Worm (Caenorhabditis elegans): ENCODE results near the gene acsd-1.
"Not testable (repeated sequence)": the region's sequence is repeated elsewhere in the genome, so short reads cannot be mapped to it uniquely, and the experiment has no call there.

Gene acsd-1

DNA sequence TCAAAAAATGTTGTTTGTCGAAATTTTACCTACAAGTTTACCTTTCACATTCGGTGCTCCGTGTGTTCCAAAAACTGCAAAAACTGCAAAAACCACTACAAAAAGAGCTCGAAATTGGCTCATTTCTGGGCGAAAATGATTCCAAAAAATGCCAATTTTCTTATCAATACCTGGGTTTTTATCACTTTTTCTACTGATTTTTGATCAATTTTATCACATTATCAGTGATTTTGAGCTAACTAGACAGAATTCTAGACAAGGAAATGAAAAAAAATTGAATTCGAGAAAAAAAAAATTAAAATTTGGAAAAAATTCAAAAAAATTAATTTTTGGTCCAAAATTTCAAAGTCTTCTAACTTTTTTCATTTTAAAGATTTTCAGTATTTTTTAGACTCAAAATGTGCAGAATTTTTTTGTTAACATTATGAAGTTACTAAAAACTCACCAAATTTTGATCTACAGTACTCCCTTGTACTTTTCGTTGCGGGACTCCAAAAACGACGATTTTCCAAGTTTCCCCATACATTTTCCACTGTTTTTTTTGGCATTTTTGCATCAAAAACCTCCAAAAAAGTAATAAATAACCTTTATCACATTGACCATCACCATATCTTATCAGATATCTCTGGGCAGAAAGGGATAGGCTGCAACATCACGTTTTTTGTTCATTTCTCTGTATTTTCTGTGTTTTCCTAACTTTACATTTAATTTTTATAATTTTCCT lies at the start of gene acsd-1, which contains the start of gene F58B6.1:
Gene acsd-1 (plus strand): TSS at position 674 of the 724 bp plus-strand sequence.
Gene F58B6.1 (minus strand): TSS at position 133 of the 724 bp plus-strand sequence.
- TF ChIP-seq unc-62 (GFP tag; optimal IDR thresholded peaks at IDR 0.05): no peak

DNA sequence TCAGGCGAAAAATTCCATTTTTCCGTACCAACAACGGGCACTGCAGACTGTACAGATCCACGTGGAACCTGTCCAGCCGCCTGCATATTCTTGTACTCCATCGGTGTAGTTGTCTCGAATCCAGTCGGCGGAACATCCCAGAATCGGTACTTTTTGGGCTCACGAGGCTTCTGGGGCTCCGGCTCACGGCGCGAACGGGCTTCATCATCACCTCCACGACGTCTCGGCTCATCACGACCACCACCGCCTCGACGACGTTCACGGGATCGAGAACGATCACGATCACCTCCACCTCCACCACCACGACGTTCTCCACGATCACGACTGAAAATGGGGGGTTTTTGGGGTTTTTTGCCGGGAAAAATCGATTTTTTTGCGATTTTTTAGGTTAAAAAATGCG lies 42.1 kb upstream of the acsd-1 start:
- no peak for TF ChIP-seq unc-62 (GFP tag; optimal IDR thresholded peaks at IDR 0.05)

DNA sequence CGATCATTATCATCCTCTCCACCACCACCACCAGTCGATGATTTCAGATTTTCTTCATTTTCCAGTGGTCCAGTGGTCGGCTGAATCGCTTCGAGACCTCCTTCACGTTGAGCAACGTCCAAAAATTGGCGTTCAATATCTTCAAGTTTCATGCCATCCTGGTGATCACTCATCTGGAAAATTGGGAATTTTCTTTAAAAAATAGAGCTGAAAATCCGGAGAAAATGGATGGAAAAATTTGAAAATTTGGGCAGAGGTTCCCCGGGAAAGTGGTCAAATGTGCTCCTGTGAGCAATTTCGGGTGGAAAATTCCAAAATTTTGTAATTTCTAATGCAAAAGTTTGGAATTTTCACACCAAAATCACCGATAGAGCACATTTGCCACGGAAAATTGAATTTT lies 39.9 kb upstream of the acsd-1 start, which contains the start of gene uaf-1:
Gene uaf-1 (minus strand): TSS at position 173 of the 400 bp plus-strand sequence.
- not testable (repeated sequence) for TF ChIP-seq unc-62 (GFP tag; optimal IDR thresholded peaks at IDR 0.05)

DNA sequence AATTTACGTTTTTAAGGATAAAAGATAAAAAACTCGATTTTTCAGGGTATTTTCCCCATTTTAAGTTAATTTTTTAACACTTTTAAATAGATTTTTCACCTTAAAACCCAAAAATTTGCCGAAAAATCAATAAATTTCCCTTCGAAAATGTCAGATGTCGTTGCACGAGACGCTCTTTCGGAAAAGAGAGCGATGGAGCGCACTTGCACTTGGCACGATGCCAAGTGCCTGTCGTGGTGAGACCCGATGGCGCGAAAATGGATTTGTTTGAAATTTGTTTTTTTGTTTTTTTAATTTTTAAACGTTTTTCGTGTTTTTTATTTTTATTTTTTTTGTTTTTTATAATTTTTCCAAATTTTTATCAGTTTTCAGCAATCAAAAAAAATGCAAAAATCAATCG lies 35.7 kb upstream of the acsd-1 start, which contains the start of the genes rab-18 and kbp-4:
Gene rab-18 (minus strand): TSS at position 240 of the 400 bp plus-strand sequence.
Gene kbp-4 (plus strand): TSS at position 366 of the 400 bp plus-strand sequence.
- no peak for TF ChIP-seq unc-62 (GFP tag; optimal IDR thresholded peaks at IDR 0.05)

DNA sequence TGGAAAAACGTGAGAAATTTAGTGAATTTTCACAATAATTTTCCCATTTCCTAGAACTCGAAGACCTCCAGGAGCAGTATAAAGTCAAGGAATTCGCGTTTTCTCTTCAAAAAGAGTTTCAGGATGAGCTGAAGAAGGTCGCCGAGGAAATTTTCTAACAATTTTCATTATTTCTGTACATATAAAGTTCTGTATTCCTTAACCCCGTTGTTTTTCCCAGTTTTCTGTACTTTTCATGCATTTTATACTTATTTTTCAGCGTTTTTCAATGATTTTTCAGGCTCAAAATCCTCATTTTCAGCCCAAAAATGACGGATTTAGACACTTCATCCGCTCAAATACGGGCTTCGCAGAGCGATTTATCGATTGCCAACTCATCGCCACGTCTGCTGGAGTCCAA lies 35.2 kb upstream of the acsd-1 start, which contains the start of gene par-2:
Gene par-2 (plus strand): TSS at position 301 of the 400 bp plus-strand sequence.
- TF ChIP-seq unc-62 (GFP tag; optimal IDR thresholded peaks at IDR 0.05): no peak

DNA sequence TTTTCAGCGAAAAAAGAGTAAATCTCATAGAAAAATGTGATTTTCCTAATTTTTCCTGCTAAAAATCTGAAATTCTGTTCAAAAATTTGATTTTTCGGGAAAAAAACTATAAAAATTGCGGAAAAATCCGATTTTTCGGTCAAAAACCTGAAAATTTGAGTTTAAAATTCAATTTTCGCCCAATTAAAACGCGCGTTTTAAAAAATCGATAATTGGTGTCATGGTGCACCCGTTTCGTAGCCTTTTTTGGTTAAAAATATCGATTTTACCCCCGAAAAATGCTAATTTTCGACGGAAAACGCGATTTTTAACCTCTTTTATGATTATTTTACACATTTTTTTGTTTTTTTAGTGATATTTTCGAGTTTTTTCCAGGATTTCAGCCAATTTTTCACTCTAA lies 31.3 kb upstream of the acsd-1 start:
- TF ChIP-seq unc-62 (GFP tag; optimal IDR thresholded peaks at IDR 0.05): no peak

DNA sequence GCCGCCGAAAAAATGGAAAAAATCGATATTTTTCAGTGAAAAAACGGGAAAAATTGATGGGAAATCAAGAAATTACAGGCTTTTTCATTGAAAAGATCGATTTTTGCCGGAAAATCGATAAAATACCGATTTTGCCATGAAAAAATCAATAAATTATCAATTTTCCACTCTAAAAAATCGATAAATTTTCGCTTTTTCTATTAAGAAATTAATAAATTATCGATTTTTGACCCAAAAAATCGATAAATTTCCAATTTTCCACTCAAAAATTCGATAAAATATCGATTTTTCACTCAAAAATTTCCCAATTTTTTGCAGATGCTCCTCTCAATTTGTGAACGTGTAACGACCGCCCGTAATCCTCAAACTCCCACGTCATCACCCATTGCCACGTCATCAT lies 21.9 kb upstream of the acsd-1 start:
- TF ChIP-seq unc-62 (GFP tag; optimal IDR thresholded peaks at IDR 0.05): no peak

DNA sequence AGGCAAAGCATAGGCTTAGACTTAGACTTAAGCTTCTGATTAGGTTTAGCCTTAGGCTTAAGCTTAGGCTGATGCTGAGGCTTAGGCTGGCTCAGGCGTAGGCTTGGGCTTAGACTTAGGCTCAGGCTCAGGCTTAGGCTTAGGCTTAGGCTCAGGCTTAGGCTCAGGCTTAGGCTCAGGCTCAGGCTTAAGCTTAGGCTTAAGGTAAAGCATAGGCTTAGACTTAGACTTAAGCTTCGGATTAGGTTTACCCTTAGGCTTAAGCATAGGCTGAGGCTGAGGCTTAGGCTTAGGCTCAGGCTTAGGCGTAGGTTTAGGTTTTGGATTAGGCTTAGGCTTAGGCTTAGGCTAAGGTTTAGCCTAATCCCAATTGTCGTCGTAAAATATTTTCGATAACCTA lies 16.7 kb upstream of the acsd-1 start:
- TF ChIP-seq unc-62 (GFP tag; optimal IDR thresholded peaks at IDR 0.05): no peak

DNA sequence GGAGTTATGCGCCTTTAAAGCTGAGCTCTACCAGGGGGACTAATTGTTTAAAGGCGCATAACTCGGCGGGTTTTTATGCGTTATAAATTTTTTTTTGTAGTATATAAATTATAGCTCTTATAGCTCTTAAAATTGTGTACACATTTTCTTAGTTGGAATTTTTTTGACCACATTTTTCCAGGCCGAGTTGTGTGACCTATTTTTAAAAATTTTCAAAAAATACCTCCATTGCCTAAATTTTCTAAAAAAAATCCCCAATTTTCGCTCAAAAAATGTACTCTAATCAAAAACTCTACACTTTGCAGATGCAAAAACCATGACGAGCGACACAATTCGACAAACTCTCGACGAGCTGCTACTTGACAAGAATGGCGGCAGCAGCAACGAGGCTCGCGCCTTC lies 13.4 kb upstream of the acsd-1 start, which contains the start of gene exc-6:
Gene exc-6 (plus strand): TSS at position 301 of the 400 bp plus-strand sequence.
- no peak for TF ChIP-seq unc-62 (GFP tag; optimal IDR thresholded peaks at IDR 0.05)

DNA sequence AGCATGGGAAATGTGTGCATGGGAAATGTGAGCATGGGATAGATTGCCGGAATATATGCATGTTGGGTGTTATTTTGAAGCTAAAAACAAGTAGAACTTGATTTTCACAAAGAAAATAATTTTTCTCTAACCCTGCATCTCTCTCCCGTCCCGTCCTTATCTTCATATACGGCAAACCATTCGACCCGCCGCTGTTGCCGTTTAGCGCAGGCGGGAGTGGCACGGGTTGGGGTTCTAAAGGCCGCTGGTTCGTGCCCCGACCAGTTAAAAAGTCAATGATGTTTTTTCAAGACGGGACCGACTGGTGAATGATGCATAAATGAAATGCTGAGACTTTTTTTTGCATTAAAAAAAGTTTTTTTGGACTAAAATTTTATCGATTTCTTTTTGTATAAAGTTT lies 6.0 kb downstream of the acsd-1 start:
- TF ChIP-seq unc-62 (GFP tag; optimal IDR thresholded peaks at IDR 0.05): no peak

DNA sequence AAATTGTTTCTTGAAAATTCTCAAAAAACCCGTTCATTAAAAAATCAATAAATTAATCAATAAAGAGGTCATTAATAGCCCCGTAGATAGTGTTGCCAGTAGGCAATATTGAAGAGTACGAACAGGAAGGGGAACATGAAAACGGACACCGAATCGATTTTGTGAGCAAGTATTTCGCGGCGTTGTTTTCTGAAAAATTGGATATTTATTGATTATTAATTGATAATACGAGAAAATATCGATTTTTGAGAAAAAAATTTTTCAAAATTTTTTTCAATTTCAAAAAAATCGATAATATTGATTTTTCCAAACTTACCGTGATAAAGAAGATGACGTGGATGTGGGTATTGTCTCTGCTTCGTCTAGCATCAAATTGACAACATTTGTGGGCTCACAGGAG lies 9.2 kb downstream of the acsd-1 start:
- no peak for TF ChIP-seq unc-62 (GFP tag; optimal IDR thresholded peaks at IDR 0.05)

DNA sequence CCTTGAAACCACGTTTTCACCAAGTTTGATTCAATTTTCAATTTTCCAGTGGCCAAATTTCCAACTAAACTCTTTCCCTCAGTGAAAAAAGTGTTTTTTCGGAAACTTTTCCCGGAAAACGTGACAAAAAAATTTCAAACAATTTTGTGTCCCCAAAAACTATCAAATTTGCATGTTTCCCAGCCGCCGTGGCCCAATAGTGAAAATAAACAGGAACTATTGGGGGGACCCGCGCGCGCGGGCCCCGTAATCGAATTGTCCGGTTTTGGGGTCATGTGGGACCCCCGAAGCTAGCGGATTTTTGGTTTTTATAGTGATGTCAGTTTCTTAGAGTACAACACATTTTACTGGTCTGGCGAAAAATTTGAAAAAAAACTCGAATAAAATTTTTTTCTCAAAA lies 15.3 kb downstream of the acsd-1 start:
- TF ChIP-seq unc-62 (GFP tag; optimal IDR thresholded peaks at IDR 0.05): no peak

DNA sequence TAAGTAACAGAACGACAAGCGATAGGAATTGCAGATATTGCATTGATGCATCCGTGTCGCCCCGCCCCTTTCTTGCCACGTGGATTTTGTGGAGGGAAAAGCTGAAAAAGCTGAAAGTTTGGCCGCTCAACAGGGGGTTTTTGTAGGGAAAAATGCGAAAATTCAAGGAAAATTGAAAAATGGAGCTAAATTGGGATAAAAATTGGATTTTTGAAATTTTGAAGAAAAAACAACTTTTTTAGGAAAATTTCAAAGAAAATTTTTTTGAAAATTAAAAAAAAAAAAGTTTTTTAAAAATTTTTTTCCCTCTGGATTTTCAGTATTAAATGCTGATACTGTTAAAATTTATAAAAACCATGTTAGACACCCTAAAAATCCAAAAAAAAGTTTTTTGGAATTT lies 19.7 kb downstream of the acsd-1 start, which contains the start of gene lgc-46:
Gene lgc-46 (minus strand): TSS at position 101 of the 400 bp plus-strand sequence.
- no peak for TF ChIP-seq unc-62 (GFP tag; optimal IDR thresholded peaks at IDR 0.05)

DNA sequence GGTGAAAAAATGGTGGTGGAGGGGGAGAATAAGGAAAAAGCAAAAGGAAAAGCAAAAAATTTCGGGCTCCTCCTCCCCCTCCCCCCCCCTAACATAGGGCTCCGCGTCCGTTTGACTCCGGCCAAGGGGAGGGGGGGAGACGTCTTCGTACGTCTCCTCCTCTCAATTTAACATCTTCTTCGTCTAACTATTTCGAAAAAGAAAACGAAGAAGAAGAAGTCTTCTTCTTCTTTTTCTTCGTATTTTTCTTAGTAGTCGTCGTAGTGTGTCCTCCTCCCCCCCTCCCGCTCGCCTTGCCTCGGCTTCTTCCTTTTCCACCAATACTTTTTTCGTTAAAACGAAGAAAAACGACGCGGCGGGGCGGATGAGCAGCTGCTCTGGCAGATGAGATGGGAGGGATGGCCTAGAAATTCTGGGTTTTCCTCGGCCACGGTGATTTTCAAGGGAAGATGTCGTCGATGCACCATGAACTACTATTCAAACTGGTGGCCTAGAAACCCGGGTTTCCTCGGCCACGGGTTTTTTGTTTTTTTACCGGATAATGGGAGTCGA lies 20.6 kb downstream of the acsd-1 start:
- TF ChIP-seq unc-62 (GFP tag; optimal IDR thresholded peaks at IDR 0.05): no peak

DNA sequence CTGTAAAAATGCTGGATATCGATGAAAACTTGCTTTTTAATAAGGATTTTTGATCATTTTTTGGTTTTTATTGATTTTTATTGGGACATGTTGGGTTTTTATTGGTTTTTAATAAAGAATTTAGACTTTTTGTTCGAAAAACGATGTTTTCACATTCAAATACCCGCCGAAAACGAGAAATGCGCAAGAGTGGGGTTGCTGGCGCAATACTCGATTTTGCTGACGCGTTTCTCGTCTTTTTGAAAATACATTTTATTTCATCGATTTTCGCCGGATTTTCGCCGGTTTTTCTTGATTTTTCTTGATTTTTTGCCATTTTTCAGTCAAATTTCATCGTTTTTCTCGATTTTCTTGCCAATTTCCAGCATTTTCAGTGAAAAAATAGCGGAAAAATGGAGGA lies 26.5 kb downstream of the acsd-1 start, which contains the start of gene smr-1:
Gene smr-1 (plus strand): TSS at position 375 of the 400 bp plus-strand sequence.
- no peak for TF ChIP-seq unc-62 (GFP tag; optimal IDR thresholded peaks at IDR 0.05)

DNA sequence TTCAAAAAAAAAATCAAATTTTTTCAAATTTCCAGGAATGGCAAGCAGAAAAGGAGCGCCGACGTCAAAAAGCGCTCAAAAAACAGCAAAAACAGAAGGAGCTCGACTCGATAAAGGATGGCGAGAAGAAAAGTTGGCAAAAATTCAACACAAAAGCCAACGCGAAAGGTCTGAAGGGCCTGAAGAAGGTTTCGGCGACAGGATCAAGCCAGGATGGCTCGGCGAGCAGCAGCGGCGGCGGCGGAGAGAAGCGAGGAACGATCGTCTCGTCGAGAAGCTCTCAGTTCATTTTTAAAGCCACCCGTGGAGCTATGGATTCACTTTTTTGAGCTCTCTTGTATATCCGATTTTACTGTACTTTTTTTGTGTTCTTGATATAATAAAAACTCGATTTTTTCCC lies 28.6 kb downstream of the acsd-1 start:
- no peak for TF ChIP-seq unc-62 (GFP tag; optimal IDR thresholded peaks at IDR 0.05)

DNA sequence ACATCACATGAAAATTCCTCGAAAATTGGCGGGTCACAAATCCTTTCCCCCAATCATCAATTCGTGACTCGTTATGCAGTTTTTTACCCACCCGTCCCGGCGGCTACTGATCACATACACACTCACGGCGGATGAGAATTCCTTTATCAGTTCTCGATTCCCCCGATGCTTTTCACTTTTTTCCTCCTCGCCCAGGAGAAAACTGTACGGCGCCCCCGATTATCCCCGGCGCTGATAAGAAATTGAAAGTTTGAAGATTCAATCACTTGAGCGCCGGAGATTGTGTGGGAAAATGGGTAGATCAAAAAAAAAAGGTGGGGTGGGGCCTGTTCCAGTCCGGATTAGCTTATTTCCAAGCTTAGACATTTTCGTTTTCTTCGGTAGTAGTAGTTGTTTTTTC lies 31.6 kb downstream of the acsd-1 start:
- no peak for TF ChIP-seq unc-62 (GFP tag; optimal IDR thresholded peaks at IDR 0.05)
